Fruit fly (Drosophila melanogaster): ENCODE data around the gene Snx27.

The Snx27 gene

DNA sequence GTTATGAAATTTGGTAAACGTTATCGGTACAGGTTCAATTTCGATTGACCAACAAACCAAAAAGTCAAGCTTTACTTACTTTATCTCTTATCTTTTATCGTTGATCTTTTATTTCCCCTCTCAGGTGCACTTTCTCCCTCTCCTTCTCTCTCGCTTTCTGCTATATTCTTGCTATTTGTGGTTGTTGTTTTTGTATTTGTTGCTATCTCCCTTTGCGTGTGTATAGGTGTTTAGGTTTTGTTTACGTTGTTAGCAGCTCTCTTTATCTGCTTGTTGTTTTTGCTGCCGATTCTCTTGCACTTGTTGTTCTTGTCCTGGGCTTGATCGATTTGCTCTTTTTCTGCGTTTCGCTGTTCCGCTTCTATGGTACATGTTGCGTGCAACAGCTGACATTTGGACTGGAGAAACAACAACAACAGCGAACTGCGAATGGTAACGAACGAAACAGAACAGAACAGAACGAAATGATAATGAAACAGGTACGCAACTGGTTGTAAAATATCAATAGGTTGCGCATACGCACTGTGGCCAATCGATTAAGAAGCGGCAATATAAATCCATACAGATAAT is 6.5 kb upstream of the Snx27 start:
- TF ChIP-seq Rel (GFP tag; optimal IDR thresholded peaks at IDR 0.05) (no peak), Rel (tag; optimal IDR thresholded peaks at IDR 0.05) (no peak), Sp1 (GFP tag; optimal IDR thresholded peaks at IDR 0.05) (no peak), psq (GFP tag; optimal IDR thresholded peaks at IDR 0.05) (peak; percentile 28), woc (GFP tag; optimal IDR thresholded peaks at IDR 0.05) (no peak), dl (GFP tag; optimal IDR thresholded peaks at IDR 0.05; ENCODE audit: insufficient read depth in 1 of 2, partially characterized antibody in 2 of 2) (no peak)

DNA sequence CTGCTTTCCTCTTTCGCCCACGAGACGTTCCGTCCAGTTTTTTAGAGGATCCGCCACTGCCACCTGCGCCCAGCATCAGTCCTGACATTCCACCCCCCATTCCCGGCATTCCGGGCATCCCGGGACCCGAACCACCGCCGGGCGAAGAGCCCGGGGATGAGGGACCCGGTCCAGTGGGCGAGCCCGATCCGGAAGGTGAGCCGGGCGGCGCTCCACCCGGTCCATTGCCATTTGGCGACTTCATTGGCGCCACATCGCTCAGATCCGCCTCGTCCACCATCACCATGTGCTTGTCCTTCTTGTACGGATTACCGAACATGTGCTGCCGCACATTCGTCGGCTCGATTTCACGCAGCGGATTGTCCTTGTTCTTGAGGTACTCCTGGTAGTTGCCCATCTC is 3.8 kb upstream of the Snx27 start:
- TF ChIP-seq CG9705 (GFP tag; optimal IDR thresholded peaks at IDR 0.05): no peak
- peak; percentile 88 for TF ChIP-seq Dfd (GFP tag; optimal IDR thresholded peaks at IDR 0.05)

DNA sequence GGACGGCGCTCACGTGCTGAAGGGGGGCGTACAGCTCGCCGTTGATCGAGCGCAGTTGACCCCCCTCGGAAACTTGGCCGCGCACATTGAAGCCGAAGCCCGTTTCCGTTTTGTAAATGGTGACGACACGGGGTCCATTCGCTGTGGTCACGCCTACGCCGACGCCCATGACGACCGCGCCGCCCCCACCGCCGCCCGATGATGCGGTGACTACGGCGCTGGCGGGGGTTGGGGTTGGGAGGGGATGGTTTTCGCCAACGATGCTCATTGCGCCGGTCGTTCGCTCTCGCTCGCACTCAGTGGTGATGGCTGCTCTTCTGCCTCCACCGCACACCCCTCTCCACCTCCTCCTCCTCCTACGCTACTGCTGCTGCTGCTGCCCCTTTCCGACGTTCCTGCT is 674 bp downstream of the Snx27 start:
- no peak for TF ChIP-seq Myc (optimal IDR thresholded peaks at IDR 0.05)
- peak; percentile 8 for TF ChIP-seq rgr (GFP tag; optimal IDR thresholded peaks at IDR 0.05)
- no peak for TF ChIP-seq CG9705 (GFP tag; optimal IDR thresholded peaks at IDR 0.05)
- peak in 1 of 2 experiments; percentile 55 for TF ChIP-seq foxo (GFP tag; optimal IDR thresholded peaks at IDR 0.05)
- TF ChIP-seq br (GFP tag; optimal IDR thresholded peaks at IDR 0.05): peak; percentile 14
- peak; percentile 19 for TF ChIP-seq HLH106 (tag; optimal IDR thresholded peaks at IDR 0.05)
- TF ChIP-seq dmrt93B (GFP tag; optimal IDR thresholded peaks at IDR 0.05): peak; percentile 10
- TF ChIP-seq GATAd (GFP tag; optimal IDR thresholded peaks at IDR 0.05): no peak
- peak; percentile 4 for TF ChIP-seq ey (GFP tag; optimal IDR thresholded peaks at IDR 0.05)
- no peak for TF ChIP-seq Sp1 (GFP tag; optimal IDR thresholded peaks at IDR 0.05)

DNA sequence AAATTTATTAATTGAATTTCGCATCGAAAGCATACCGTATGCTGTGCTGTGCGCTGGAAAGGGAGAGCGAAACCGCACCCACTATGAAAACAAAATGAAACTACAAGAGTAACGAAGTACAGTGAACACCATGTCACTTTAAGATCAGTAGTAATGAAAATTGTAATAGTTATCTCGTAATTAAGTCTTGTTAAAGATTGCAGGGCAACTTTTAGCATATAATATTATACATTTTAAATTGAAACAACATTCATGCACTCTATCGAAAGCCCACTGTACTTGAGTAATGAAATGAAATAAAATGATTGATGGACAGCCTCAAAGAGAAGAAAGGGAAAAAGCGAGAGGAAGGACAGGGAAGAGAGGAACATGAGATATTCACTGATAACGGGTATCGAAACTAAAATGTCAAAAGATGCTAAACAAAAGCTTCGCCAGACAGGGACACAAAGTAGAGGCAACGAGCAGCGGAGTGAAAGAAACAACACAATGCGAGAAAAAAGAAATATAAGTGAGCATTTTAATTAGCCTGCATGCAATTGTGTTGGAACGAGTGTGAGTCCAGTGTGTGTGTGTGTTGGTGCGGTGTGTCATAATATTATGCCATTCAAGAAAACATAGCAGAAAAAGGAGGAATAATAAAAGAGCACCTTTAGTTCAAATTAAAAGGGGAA is 2.4 kb downstream of the Snx27 start:
- TF ChIP-seq lola (GFP tag; optimal IDR thresholded peaks at IDR 0.05) (no peak), CrebA (GFP tag; optimal IDR thresholded peaks at IDR 0.05; ENCODE audit: borderline replicate concordance) (no peak), woc (GFP tag; optimal IDR thresholded peaks at IDR 0.05) (peak; percentile 70), dmrt93B (GFP tag; optimal IDR thresholded peaks at IDR 0.05) (peak; percentile 66), Hr83 (GFP tag; optimal IDR thresholded peaks at IDR 0.05; ENCODE audit: poor library complexity, severe bottlenecking) (peak; percentile 52), dl (GFP tag; optimal IDR thresholded peaks at IDR 0.05; ENCODE audit: insufficient read depth in 1 of 2, partially characterized antibody in 2 of 2) (no peak), sv (GFP tag; optimal IDR thresholded peaks at IDR 0.05) (peak; percentile 47), rgr (GFP tag; optimal IDR thresholded peaks at IDR 0.05) (peak; percentile 93), Sp1 (GFP tag; optimal IDR thresholded peaks at IDR 0.05) (peak; percentile 85), OdsH (GFP tag; optimal IDR thresholded peaks at IDR 0.05) (peak; percentile 85), usp (GFP tag; optimal IDR thresholded peaks at IDR 0.05) (no peak), GATAd (GFP tag; optimal IDR thresholded peaks at IDR 0.05) (no peak), HLH106 (tag; optimal IDR thresholded peaks at IDR 0.05) (peak; percentile 86), h (GFP tag; optimal IDR thresholded peaks at IDR 0.05) (peak; percentile 91), fru (GFP tag; optimal IDR thresholded peaks at IDR 0.05) (peak; percentile 91), jim (GFP tag; optimal IDR thresholded peaks at IDR 0.05) (no peak), CG9705 (GFP tag; optimal IDR thresholded peaks at IDR 0.05) (peak; percentile 29), br (GFP tag; optimal IDR thresholded peaks at IDR 0.05) (peak; percentile 88), N (GFP tag; optimal IDR thresholded peaks at IDR 0.05) (no peak), dsf (GFP tag; optimal IDR thresholded peaks at IDR 0.05; ENCODE audit: borderline replicate concordance) (peak; percentile 18), psq (GFP tag; optimal IDR thresholded peaks at IDR 0.05) (peak; percentile 88), Dfd (GFP tag; optimal IDR thresholded peaks at IDR 0.05) (no peak), Hr78 (GFP tag; optimal IDR thresholded peaks at IDR 0.05) (no peak), Vsx2 (GFP tag; optimal IDR thresholded peaks at IDR 0.05; ENCODE audit: partially characterized antibody) (peak; percentile 82), tai (GFP tag; optimal IDR thresholded peaks at IDR 0.05) (no peak), Myc (optimal IDR thresholded peaks at IDR 0.05) (no peak), pan (optimal IDR thresholded peaks at IDR 0.05) (no peak), CG32264 (GFP tag; optimal IDR thresholded peaks at IDR 0.05) (peak; percentile 48), Mio (GFP tag; optimal IDR thresholded peaks at IDR 0.05) (no peak), Jra (GFP tag; optimal IDR thresholded peaks at IDR 0.05) (peak; percentile 67), Hnf4 (GFP tag; optimal IDR thresholded peaks at IDR 0.05) (peak; percentile 89), Dif (GFP tag; optimal IDR thresholded peaks at IDR 0.05; ENCODE audit: partially characterized antibody) (no peak), brk (GFP tag; optimal IDR thresholded peaks at IDR 0.05) (peak; percentile 69), sage (GFP tag; optimal IDR thresholded peaks at IDR 0.05) (peak; percentile 43), Rel (GFP tag; optimal IDR thresholded peaks at IDR 0.05) (no peak), Rel (tag; optimal IDR thresholded peaks at IDR 0.05) (peak; percentile 16), Abd-B (GFP tag; optimal IDR thresholded peaks at IDR 0.05) (no peak), ey (GFP tag; optimal IDR thresholded peaks at IDR 0.05) (peak; percentile 88), foxo (GFP tag; optimal IDR thresholded peaks at IDR 0.05) (peak; percentile 54 to 94)
